Comparison of ENCODE assay signal across 3 fruit fly cellular contexts in the genomic region with DNA sequence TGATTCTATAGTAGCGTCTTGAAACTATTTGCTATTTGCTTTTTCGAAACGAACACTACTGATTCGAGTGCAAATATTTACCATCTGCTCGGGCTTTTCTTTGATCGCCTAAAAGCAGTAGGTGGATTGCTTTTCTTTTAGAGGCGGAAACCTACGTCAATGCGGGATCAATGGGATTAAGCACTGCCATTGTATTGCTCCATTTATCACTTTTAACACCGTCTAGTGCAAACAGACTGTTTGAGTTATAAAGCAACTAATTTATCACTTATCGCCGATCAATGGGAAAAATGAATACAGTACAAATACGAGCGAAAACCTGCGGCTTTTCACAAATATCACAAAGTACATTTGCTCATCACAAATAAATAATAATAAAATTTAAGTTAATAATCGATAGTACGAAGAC.
TF ChIP-seq lines count a peak whose summit lies in the region.

No protein-coding gene starts in this region.

- TF ChIP-seq CTCF in whole organism, embryonic (GFP tag; optimal IDR thresholded peaks at IDR 0.05; lab: Kevin White, UChicago), result no peak

TF ChIP-seq in whole organism, adult, 20 proteins besides CTCF, POLR2A, EP300 and RAD21:
- peak; percentile 50 for TF ChIP-seq kay (GFP tag; lab: Kevin White, UChicago; ENCODE audit: borderline replicate concordance)
- no peak for TF ChIP-seq bab1 (GFP tag; optimal IDR thresholded peaks at IDR 0.05; lab: Kevin White, UChicago)
- TF ChIP-seq Clk (GFP tag; optimal IDR thresholded peaks at IDR 0.05; lab: Kevin White, UChicago), result no peak

TF ChIP-seq in whole organism, embryonic, 481 proteins besides CTCF, POLR2A, EP300 and RAD21 (continues in another document):
- TF ChIP-seq gro (GFP tag; optimal IDR thresholded peaks at IDR 0.05; lab: Kevin White, UChicago) (peak; percentile 26), unpg (GFP tag; optimal IDR thresholded peaks at IDR 0.05; lab: Kevin White, UChicago) (peak; percentile 6), CG15601 (tag; optimal IDR thresholded peaks at IDR 0.05; lab: Kevin White, UChicago) (peak; percentile 35), CG3281 (GFP tag; optimal IDR thresholded peaks at IDR 0.05; lab: Kevin White, UChicago) (peak; percentile 25), Kr (GFP tag; optimal IDR thresholded peaks at IDR 0.05; lab: Kevin White, UChicago) (peak; percentile 3), pb (GFP tag; optimal IDR thresholded peaks at IDR 0.05; lab: Kevin White, UChicago) (peak; percentile 13), CHES-1-like (GFP tag; optimal IDR thresholded peaks at IDR 0.05; lab: Kevin White, UChicago) (peak; percentile 20), CG12071 (GFP tag; optimal IDR thresholded peaks at IDR 0.05; lab: Kevin White, UChicago) (peak; percentile 56), CG1792 (GFP tag; optimal IDR thresholded peaks at IDR 0.05; lab: Kevin White, UChicago) (peak; percentile 46), Hsf (GFP tag; optimal IDR thresholded peaks at IDR 0.05; lab: Kevin White, UChicago) (peak; percentile 4), hkb (optimal IDR thresholded peaks at IDR 0.05; lab: Kevin White, UChicago) (no peak), hkb (GFP tag; IDR thresholded peaks at IDR 0.05; lab: Robert Waterston, UW) (no peak), CG2116 (GFP tag; optimal IDR thresholded peaks at IDR 0.05; lab: Kevin White, UChicago) (peak; percentile 25), Sox102F (GFP tag; optimal IDR thresholded peaks at IDR 0.05; lab: Kevin White, UChicago) (peak; percentile 21), p53 (GFP tag; optimal IDR thresholded peaks at IDR 0.05; lab: Kevin White, UChicago) (peak; percentile 22), CG3407 (GFP tag; optimal IDR thresholded peaks at IDR 0.05; lab: Kevin White, UChicago) (peak; percentile 13), Hmr (GFP tag; optimal IDR thresholded peaks at IDR 0.05; lab: Kevin White, UChicago) (peak; percentile 20), CG11723 (GFP tag; optimal IDR thresholded peaks at IDR 0.05; lab: Kevin White, UChicago) (peak; percentile 4), Fer1 (GFP tag; optimal IDR thresholded peaks at IDR 0.05; lab: Kevin White, UChicago) (peak; percentile 12), CG18599 (GFP tag; optimal IDR thresholded peaks at IDR 0.05; lab: Kevin White, UChicago) (peak; percentile 19), dmrt11E (tag; optimal IDR thresholded peaks at IDR 0.05; lab: Kevin White, UChicago) (peak; percentile 45), gem (tag; optimal IDR thresholded peaks at IDR 0.05; lab: Kevin White, UChicago) (peak; percentile 47), Atf6 (GFP tag; IDR thresholded peaks at IDR 0.05; lab: Robert Waterston, UW) (peak; percentile 30; the same call in 1 of the 2 replicates), Asciz (GFP tag; optimal IDR thresholded peaks at IDR 0.05; lab: Kevin White, UChicago) (no peak), CG6813 (GFP tag; optimal IDR thresholded peaks at IDR 0.05; lab: Kevin White, UChicago) (peak; percentile 40), CG14441 (GFP tag; IDR thresholded peaks at IDR 0.05; lab: Robert Waterston, UW) (0 out of 2 replicates have a peak, but pooled peaks have one; percentile 20), CG17186 (GFP tag; optimal IDR thresholded peaks at IDR 0.05; lab: Kevin White, UChicago) (no peak), kay (GFP tag; optimal IDR thresholded peaks at IDR 0.05; lab: Kevin White, UChicago) (no peak), CG16863 (GFP tag; optimal IDR thresholded peaks at IDR 0.05; lab: Kevin White, UChicago) (peak; percentile 0), chif (GFP tag; optimal IDR thresholded peaks at IDR 0.05; lab: Kevin White, UChicago) (peak in 1 of 2 experiments; percentile 47), CG13123 (GFP tag; optimal IDR thresholded peaks at IDR 0.05; lab: Kevin White, UChicago) (no peak), ac (GFP tag; optimal IDR thresholded peaks at IDR 0.05; lab: Kevin White, UChicago) (peak; percentile 18), sug (tag; optimal IDR thresholded peaks at IDR 0.05; lab: Kevin White, UChicago) (no peak), HHEX (GFP tag; optimal IDR thresholded peaks at IDR 0.05; lab: Kevin White, UChicago) (peak; percentile 4), sens (GFP tag; lab: Kevin White, UChicago) (peak; percentile 71), CG9727 (GFP tag; optimal IDR thresholded peaks at IDR 0.05; lab: Kevin White, UChicago) (peak; percentile 45), CG16779 (GFP tag; IDR thresholded peaks at IDR 0.05; lab: Robert Waterston, UW) (no peak), schlank (tag; optimal IDR thresholded peaks at IDR 0.05; lab: Kevin White, UChicago) (peak; percentile 58), PHDP (tag; optimal IDR thresholded peaks at IDR 0.05; lab: Kevin White, UChicago) (peak; percentile 55), CG5953 (GFP tag; IDR thresholded peaks at IDR 0.05; lab: Robert Waterston, UW) (no peak), CG2678 (tag; optimal IDR thresholded peaks at IDR 0.05; lab: Kevin White, UChicago) (peak; percentile 1)

TF ChIP-seq in whole organism, prepupa, 60 proteins besides CTCF, POLR2A, EP300 and RAD21:
- TF ChIP-seq CG15336 (GFP tag; IDR thresholded peaks at IDR 0.05; lab: Robert Waterston, UW) (no peak), fkh (GFP tag; optimal IDR thresholded peaks at IDR 0.05; lab: Kevin White, UChicago) (peak; percentile 79), Eip78C (GFP tag; lab: Kevin White, UChicago) (peak; percentile 53)
